Worm (Caenorhabditis elegans) whole organism, early embryonic: Measurements from ENCODE around the gene ptp-3.

Source experiments
- F13C5.2 ChIP-seq: sonication (generic microtip); optimal IDR thresholded peaks from 2 replicates; lab custom pipeline; 2017; ENCODE audit warnings: mild to moderate bottlenecking, missing genetic modification characterization, inconsistent platforms, missing compliant biosample characterization
- aly-1 ChIP-seq: sonication (generic microtip); optimal IDR thresholded peaks from 2 replicates; lab custom pipeline; 2016; ENCODE audit warnings: missing genetic modification characterization, missing compliant biosample characterization
- ama-1 ChIP-seq: fragments of 150-350 bp; optimal IDR thresholded peaks from 2 replicates; lab custom pipeline; 2014
- ceh-13 ChIP-seq: fragments of 200-800 bp; sonication (Bioruptor generic); optimal IDR thresholded peaks from 2 replicates; lab custom pipeline; 2018; ENCODE audit warnings: mild to moderate bottlenecking, missing genetic modification characterization, missing compliant biosample characterization
- sea-1 ChIP-seq: fragments of 200-800 bp; sonication (Bioruptor generic); conservative IDR thresholded peaks from 2 replicates; pipeline ENCODE4 v1.3.6; 2022; ENCODE audit warnings: missing genetic modification characterization, missing compliant biosample characterization

- TF ChIP-seq ama-1 (lab: Kevin White, UChicago) (no peak), ceh-13 (GFP tag; lab: Kevin White, UChicago) (no peak), sea-1 (no peak), F13C5.2 (no peak), aly-1 (tag; lab: Kevin White, UChicago) (no peak)
These were observed 25.1 kb upstream of the ptp-3 start, which contains the start of gene gst-5 for ce11 chrII:10950107-10950679.
